In the genomic region with DNA sequence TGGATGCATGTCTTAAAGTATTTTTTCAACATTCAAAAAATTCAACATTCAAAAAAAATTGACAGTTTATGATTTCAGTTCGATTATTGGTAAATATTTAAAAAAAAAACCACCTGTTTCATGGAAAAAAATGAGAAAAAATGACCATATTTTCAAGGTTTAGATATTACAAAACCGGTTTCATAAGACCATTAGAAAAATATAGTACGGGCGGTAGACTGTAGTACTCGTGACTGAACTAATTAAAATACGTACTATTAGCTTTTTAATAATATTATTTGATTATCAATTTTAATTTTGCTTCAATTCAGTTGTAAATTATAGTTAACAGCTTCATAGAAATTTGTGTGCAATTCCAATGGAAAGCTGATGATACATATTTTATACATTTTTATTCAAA, we compare ENCODE assay signal across 2 worm cellular contexts.
TF ChIP-seq lines count a peak whose summit lies in the region.

No protein-coding gene starts in this region.

TF ChIP-seq in whole organism, L1 larva, 84 proteins besides CTCF, POLR2A, EP300 and RAD21:
- no peak for TF ChIP-seq dpl-1 (GFP tag; optimal IDR thresholded peaks at IDR 0.05; lab: Kevin White, UChicago)
- TF ChIP-seq lsy-2 (tag; optimal IDR thresholded peaks at IDR 0.05; lab: Kevin White, UChicago) = no peak
- no peak for TF ChIP-seq lin-39 (tag; optimal IDR thresholded peaks at IDR 0.05; lab: Kevin White, UChicago)
- no peak for TF ChIP-seq ceh-88 (GFP tag; IDR thresholded peaks at IDR 0.05; lab: Robert Waterston, UW)
- no peak for TF ChIP-seq rnt-1 (tag; optimal IDR thresholded peaks at IDR 0.05; lab: Kevin White, UChicago)
- TF ChIP-seq nhr-47 (tag; optimal IDR thresholded peaks at IDR 0.05; lab: Kevin White, UChicago) = no peak
- TF ChIP-seq nhr-85 (tag; lab: Kevin White, UChicago) = peak; percentile 69
- TF ChIP-seq nhr-20 (tag; optimal IDR thresholded peaks at IDR 0.05; lab: Kevin White, UChicago) = peak; percentile 31
- peak; percentile 11 for TF ChIP-seq nhr-71 (tag; optimal IDR thresholded peaks at IDR 0.05; lab: Kevin White, UChicago)
- no peak for TF ChIP-seq egl-13 (tag; optimal IDR thresholded peaks at IDR 0.05; lab: Kevin White, UChicago)
- TF ChIP-seq grh-1 (GFP tag; IDR thresholded peaks at IDR 0.05; lab: Robert Waterston, UW) = peak; percentile 62
- peak in 1 of 6 experiments; percentile 8 for TF ChIP-seq elt-3 (tag; optimal IDR thresholded peaks at IDR 0.05; lab: Kevin White, UChicago)
- no peak for TF ChIP-seq fkh-4 (tag; optimal IDR thresholded peaks at IDR 0.05; lab: Kevin White, UChicago; ENCODE audit: borderline replicate concordance)
- TF ChIP-seq nhr-90 (tag; optimal IDR thresholded peaks at IDR 0.05; lab: Kevin White, UChicago; ENCODE audit: poor library complexity) = no peak
- TF ChIP-seq lin-14 (GFP tag; optimal IDR thresholded peaks at IDR 0.05; lab: Kevin White, UChicago) = peak; percentile 41
- no peak for TF ChIP-seq C04F5.9 (tag; optimal IDR thresholded peaks at IDR 0.05; lab: Kevin White, UChicago)
- TF ChIP-seq aly-2 (tag; optimal IDR thresholded peaks at IDR 0.05; lab: Kevin White, UChicago) = no peak
- TF ChIP-seq nhr-11 (tag; optimal IDR thresholded peaks at IDR 0.05; lab: Kevin White, UChicago) = no peak
- TF ChIP-seq fkh-8 (tag; optimal IDR thresholded peaks at IDR 0.05; lab: Kevin White, UChicago) = no peak
- no peak for TF ChIP-seq ceh-82 (tag; optimal IDR thresholded peaks at IDR 0.05; lab: Kevin White, UChicago)
- TF ChIP-seq efl-1 (optimal IDR thresholded peaks at IDR 0.05; lab: Kevin White, UChicago) = no peak
- no peak for TF ChIP-seq efl-1 (GFP tag; optimal IDR thresholded peaks at IDR 0.05 in 1 of 2; lab: Kevin White, UChicago)
- TF ChIP-seq xbp-1 (tag; optimal IDR thresholded peaks at IDR 0.05; lab: Kevin White, UChicago) = no peak
- no peak for TF ChIP-seq C16A3.4 (tag; optimal IDR thresholded peaks at IDR 0.05; lab: Kevin White, UChicago)
- TF ChIP-seq pqm-1 (tag; optimal IDR thresholded peaks at IDR 0.05; lab: Kevin White, UChicago) = no peak
- no peak for TF ChIP-seq jun-1 (tag; optimal IDR thresholded peaks at IDR 0.05; lab: Kevin White, UChicago)

TF ChIP-seq in whole organism, L2 larva, 48 proteins besides CTCF, POLR2A, EP300 and RAD21:
- no peak for TF ChIP-seq Y55F3AM.14 (GFP tag; optimal IDR thresholded peaks at IDR 0.05; lab: Kevin White, UChicago)
- TF ChIP-seq nhr-25 (tag; optimal IDR thresholded peaks at IDR 0.05; lab: Kevin White, UChicago) = peak; percentile 46
